Fruit fly (Drosophila melanogaster): ENCODE results near the gene CG34041.

- no peak for TF ChIP-seq CG11762 (GFP tag; optimal IDR thresholded peaks at IDR 0.05; ENCODE audit: insufficient read depth)
- TF ChIP-seq lz (GFP tag; optimal IDR thresholded peaks at IDR 0.05): no peak
- TF ChIP-seq Gug (GFP tag; IDR thresholded peaks at IDR 0.05): no peak
- no peak for TF ChIP-seq CG15336 (GFP tag; IDR thresholded peaks at IDR 0.05)
Observed at dm6 chr3R:30476367-30476766, 31.5 kb upstream of the CG34041 start, which contains the start of gene spdo.

All from whole organism, prepupa.